Worm (Caenorhabditis elegans) whole organism, late embryonic: ENCODE results near the gene cpd-2.

Experiments used
- ama-1 ChIP-seq: fragments of 150-350 bp; optimal IDR thresholded peaks from 2 replicates; lab custom pipeline; 2014
- ceh-19 ChIP-seq: fragments of 200-800 bp; sonication (Bioruptor generic); optimal IDR thresholded peaks from 2 replicates; lab custom pipeline; 2018; ENCODE audit warnings: mild to moderate bottlenecking, missing genetic modification characterization, missing compliant biosample characterization
- dmd-4 ChIP-seq: sonication (generic microtip); optimal IDR thresholded peaks from 2 replicates; lab custom pipeline; 2016; ENCODE audit warnings: borderline replicate concordance, missing genetic modification characterization, missing compliant biosample characterization
- fkh-10 ChIP-seq: fragments of 150-350 bp; optimal IDR thresholded peaks from 2 replicates; lab custom pipeline; 2014; ENCODE audit warnings: missing biosample characterization, missing genetic modification reagents, missing genetic modification characterization
- sox-4 ChIP-seq: sonication (generic microtip); optimal IDR thresholded peaks from 2 replicates; lab custom pipeline; 2017; ENCODE audit warnings: mild to moderate bottlenecking, missing genetic modification characterization, inconsistent platforms, missing compliant biosample characterization
- tbx-2 ChIP-seq: sonication (generic microtip); optimal IDR thresholded peaks from 2 replicates; lab custom pipeline; 2016; ENCODE audit warnings: missing genetic modification characterization, missing compliant biosample characterization

ce11 chrX:16055245-16055644, 5.6 kb downstream of the cpd-2 start, which contains the start of gene T27A8.7:
- no peak for TF ChIP-seq tbx-2 (tag; lab: Kevin White, UChicago)
- TF ChIP-seq sox-4 (tag; lab: Kevin White, UChicago) = no peak
- no peak for TF ChIP-seq dmd-4 (tag; lab: Kevin White, UChicago)
- no peak for TF ChIP-seq ceh-19 (GFP tag; lab: Kevin White, UChicago)
- no peak for TF ChIP-seq ama-1 (lab: Kevin White, UChicago)
- TF ChIP-seq fkh-10 = no peak
